Worm (Caenorhabditis elegans): Measurements from ENCODE around the gene clec-40.

ce11 chrV:16873642-16874041 is 32.8 kb upstream of the clec-40 start, which contains the start of gene srw-23:
- no peak for TF ChIP-seq ref-1 (GFP tag; conservative IDR thresholded peaks at IDR 0.05)
- TF ChIP-seq ztf-29 (GFP tag; IDR thresholded peaks at IDR 0.05): no peak

All from whole organism, midembryonic.